Worm (Caenorhabditis elegans): Measurements from ENCODE around the gene atad-3.

DNA sequence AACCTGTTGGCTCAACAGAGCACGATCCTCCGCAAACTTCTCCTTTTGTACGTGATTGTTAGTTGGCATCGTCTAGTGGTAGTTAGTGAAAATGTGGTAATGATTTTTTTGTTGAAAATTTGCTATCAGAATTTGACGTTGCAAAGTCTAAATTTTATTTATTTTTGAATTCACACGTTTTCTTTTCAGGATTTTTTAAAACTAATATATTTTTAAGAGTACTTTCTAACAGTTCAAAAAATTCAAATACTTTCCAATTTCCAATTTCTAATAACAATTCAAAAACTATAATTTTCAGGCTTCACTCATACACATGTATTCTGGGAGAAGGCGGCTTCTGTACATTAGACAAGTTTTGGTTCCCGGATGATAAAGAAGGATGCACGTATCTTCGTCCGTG lies 14.4 kb upstream of the atad-3 start, which contains the start of gene ubxn-5:
- TF ChIP-seq ztf-4 (tag; optimal IDR thresholded peaks at IDR 0.05) (no peak), zag-1 (tag; optimal IDR thresholded peaks at IDR 0.05) (no peak), mdl-1 (tag; optimal IDR thresholded peaks at IDR 0.05) (no peak), ceh-16 (tag; optimal IDR thresholded peaks at IDR 0.05) (no peak), nhr-237 (tag; optimal IDR thresholded peaks at IDR 0.05) (no peak), tbx-2 (tag; optimal IDR thresholded peaks at IDR 0.05) (no peak), elt-2 (tag; optimal IDR thresholded peaks at IDR 0.05) (no peak), egl-27 (tag; optimal IDR thresholded peaks at IDR 0.05) (no peak), nhr-76 (tag; optimal IDR thresholded peaks at IDR 0.05) (no peak), lsy-12 (tag; optimal IDR thresholded peaks at IDR 0.05) (no peak), ama-1 (optimal IDR thresholded peaks at IDR 0.05) (no peak), ceh-28 (tag; optimal IDR thresholded peaks at IDR 0.05) (no peak), sea-2 (GFP tag; optimal IDR thresholded peaks at IDR 0.05) (no peak)

Data from whole organism, L3 larva.